Worm (Caenorhabditis elegans) whole organism, late embryonic: ENCODE measurements around the gene lag-1.

Experiments
- C08G9.2 ChIP-seq: sonication (generic microtip); optimal IDR thresholded peaks from 2 replicates; lab custom pipeline; 2016; ENCODE audit warnings: mild to moderate bottlenecking, missing genetic modification characterization, moderate library complexity, missing compliant biosample characterization
- K02D7.2 ChIP-seq: sonication (generic microtip); optimal IDR thresholded peaks from 2 replicates; lab custom pipeline; 2017; ENCODE audit warnings: mild to moderate bottlenecking, missing genetic modification characterization, missing compliant biosample characterization
- K09A11.1 ChIP-seq: sonication (generic microtip); optimal IDR thresholded peaks from 2 replicates; lab custom pipeline; 2017; ENCODE audit warnings: antibody characterized with exemption, mild to moderate bottlenecking, missing genetic modification characterization, missing compliant biosample characterization; ENCODE audit not compliant: insufficient read depth
- Y22D7AL.16 ChIP-seq: sonication (generic microtip); optimal IDR thresholded peaks from 2 replicates; lab custom pipeline; 2016; ENCODE audit warnings: missing genetic modification characterization, missing compliant biosample characterization
- ama-1 ChIP-seq: fragments of 150-350 bp; optimal IDR thresholded peaks from 2 replicates; lab custom pipeline; 2014
- ceh-14 ChIP-seq: sonication (generic microtip); optimal IDR thresholded peaks from 2 replicates; lab custom pipeline; 2016; ENCODE audit warnings: missing genotype, missing genetic modification characterization, missing compliant biosample characterization
- ceh-18 ChIP-seq: sonication (generic microtip); optimal IDR thresholded peaks from 2 replicates; lab custom pipeline; 2016; ENCODE audit warnings: missing genetic modification characterization, missing compliant biosample characterization
- ceh-19 ChIP-seq: fragments of 200-800 bp; sonication (Bioruptor generic); optimal IDR thresholded peaks from 2 replicates; lab custom pipeline; 2018; ENCODE audit warnings: mild to moderate bottlenecking, missing genetic modification characterization, missing compliant biosample characterization
- ceh-30 ChIP-seq: fragments of 150-350 bp; optimal IDR thresholded peaks from 2 replicates; lab custom pipeline; 2014; ENCODE audit warnings: missing biosample characterization, missing genetic modification characterization
- ceh-31 ChIP-seq: sonication (generic microtip); optimal IDR thresholded peaks from 2 replicates; lab custom pipeline; 2016; ENCODE audit warnings: missing genetic modification characterization, missing compliant biosample characterization
- ceh-34 ChIP-seq: sonication (generic microtip); optimal IDR thresholded peaks from 2 replicates; lab custom pipeline; 2016; ENCODE audit warnings: mild to moderate bottlenecking, missing genetic modification characterization, missing compliant biosample characterization
- che-1 ChIP-seq: sonication (generic microtip); optimal IDR thresholded peaks from 2 replicates; lab custom pipeline; 2016; ENCODE audit warnings: mild to moderate bottlenecking, missing genetic modification characterization, missing compliant biosample characterization
- dmd-4 ChIP-seq: sonication (generic microtip); optimal IDR thresholded peaks from 2 replicates; lab custom pipeline; 2016; ENCODE audit warnings: borderline replicate concordance, missing genetic modification characterization, missing compliant biosample characterization
- elt-2 ChIP-seq: sonication (generic microtip); optimal IDR thresholded peaks from 2 replicates; lab custom pipeline; 2016; ENCODE audit warnings: missing genetic modification reagents, missing genetic modification characterization, missing compliant biosample characterization
- elt-4 ChIP-seq: sonication (generic microtip); optimal IDR thresholded peaks from 2 replicates; lab custom pipeline; 2016; ENCODE audit warnings: missing genetic modification characterization, missing compliant biosample characterization
- ets-4 ChIP-seq: sonication (generic microtip); optimal IDR thresholded peaks from 2 replicates; lab custom pipeline; 2016; ENCODE audit warnings: missing genetic modification characterization, missing compliant biosample characterization
- fkh-10 ChIP-seq: fragments of 150-350 bp; optimal IDR thresholded peaks from 2 replicates; lab custom pipeline; 2014; ENCODE audit warnings: missing biosample characterization, missing genetic modification reagents, missing genetic modification characterization
- hlh-13 ChIP-seq: fragments of 200-800 bp; sonication (Bioruptor generic); optimal IDR thresholded peaks from 2 replicates; lab custom pipeline; 2018; ENCODE audit warnings: mild to moderate bottlenecking, missing genetic modification characterization, missing compliant biosample characterization
- hlh-15 ChIP-seq: sonication (generic microtip); optimal IDR thresholded peaks from 2 replicates; lab custom pipeline; 2016; ENCODE audit warnings: missing genetic modification characterization, missing compliant biosample characterization
- hlh-30 ChIP-seq: sonication (generic microtip); optimal IDR thresholded peaks from 2 replicates; lab custom pipeline; 2017; ENCODE audit warnings: antibody characterized with exemption, missing genetic modification characterization, missing compliant biosample characterization; ENCODE audit not compliant: insufficient read depth
- lin-11 ChIP-seq: fragments of 200-800 bp; sonication (Bioruptor generic); optimal IDR thresholded peaks from 2 replicates; lab custom pipeline; 2018; ENCODE audit warnings: mild to moderate bottlenecking, missing genetic modification characterization, missing compliant biosample characterization
- nfya-1 ChIP-seq: sonication (generic microtip); optimal IDR thresholded peaks from 2 replicates; lab custom pipeline; 2017; ENCODE audit warnings: missing genetic modification characterization, mild to moderate bottlenecking, missing compliant biosample characterization, antibody characterized with exemption, moderate library complexity
- nhr-11 ChIP-seq: fragments of 150-350 bp; optimal IDR thresholded peaks from 2 replicates; lab custom pipeline; 2014; ENCODE audit warnings: missing biosample characterization, missing genetic modification characterization
- syd-9 ChIP-seq: sonication (generic microtip); optimal IDR thresholded peaks from 2 replicates; lab custom pipeline; 2016; ENCODE audit warnings: mild to moderate bottlenecking, missing genetic modification characterization, moderate library complexity, missing compliant biosample characterization
- tbx-2 ChIP-seq: sonication (generic microtip); optimal IDR thresholded peaks from 2 replicates; lab custom pipeline; 2016; ENCODE audit warnings: missing genetic modification characterization, missing compliant biosample characterization
- unc-3 ChIP-seq, 2 experiments: fragments of 200-800 bp in 1 of 2; sonication (Bioruptor generic) in 1 of 2; sonication (generic microtip) in 1 of 2; conservative IDR thresholded peaks in 1 of 2; optimal IDR thresholded peaks in 1 of 2; 2 replicates each; pipeline versions ENCODE4 v1.3.6 to Lab custom; 2016 to 2022; ENCODE audit warnings: missing compliant biosample characterization in 2 of 2, missing genetic modification characterization in 2 of 2, missing genetic modification reagents in 1 of 2
- unc-42 ChIP-seq: sonication (generic microtip); optimal IDR thresholded peaks from 2 replicates; lab custom pipeline; 2016; ENCODE audit warnings: missing genotype, missing genetic modification characterization, missing compliant biosample characterization
- zip-5 ChIP-seq: sonication (generic microtip); optimal IDR thresholded peaks from 2 replicates; lab custom pipeline; 2016; ENCODE audit warnings: missing genetic modification characterization, missing compliant biosample characterization
- ztf-16 ChIP-seq: sonication (generic microtip); optimal IDR thresholded peaks from 2 replicates; lab custom pipeline; 2017; ENCODE audit warnings: missing genetic modification characterization, missing compliant biosample characterization

Gene lag-1

ce11 chrIV:6095357-6095858 is at the start of gene lag-1:
Gene lag-1 (plus strand): TSS chrIV:6095407.
- no peak for TF ChIP-seq ceh-19
- TF ChIP-seq dmd-4 (tag; lab: Kevin White, UChicago), result no peak
- no peak for TF ChIP-seq syd-9 (tag; lab: Kevin White, UChicago)
- TF ChIP-seq zip-5 (tag; lab: Kevin White, UChicago), result no peak
- TF ChIP-seq ceh-31 (tag; lab: Kevin White, UChicago), result no peak
- no peak for TF ChIP-seq lin-11 (tag; lab: Kevin White, UChicago)
- no peak for TF ChIP-seq hlh-30 (tag; lab: Kevin White, UChicago)
- no peak for TF ChIP-seq ztf-16
- no peak for TF ChIP-seq unc-3 (GFP tag; conservative IDR thresholded peaks at IDR 0.05; lab: Robert Waterston, UW)
- no peak for TF ChIP-seq unc-3 (tag; optimal IDR thresholded peaks at IDR 0.05; lab: Kevin White, UChicago)
- TF ChIP-seq unc-42 (tag; lab: Kevin White, UChicago), result no peak
- no peak for TF ChIP-seq elt-4 (tag; lab: Kevin White, UChicago)

- TF ChIP-seq ceh-18 (tag; lab: Kevin White, UChicago), result no peak
- TF ChIP-seq nhr-11, result no peak
- TF ChIP-seq unc-42 (tag; lab: Kevin White, UChicago), result peak; percentile 57
Measured at ce11 chrIV:6047164-6047727, 48.0 kb upstream of the lag-1 start.

- no peak for TF ChIP-seq C08G9.2 (tag; lab: Kevin White, UChicago)
- TF ChIP-seq ceh-31 (tag; lab: Kevin White, UChicago), result no peak
- peak; percentile 20 for TF ChIP-seq elt-2 (tag; lab: Kevin White, UChicago)
- TF ChIP-seq hlh-15 (tag; lab: Kevin White, UChicago), result no peak
- no peak for TF ChIP-seq ceh-30
Measured at ce11 chrIV:6048462-6048861, 46.7 kb upstream of the lag-1 start.

ce11 chrIV:6049062-6049461 is 46.1 kb upstream of the lag-1 start:
- TF ChIP-seq tbx-2 (tag; lab: Kevin White, UChicago), result no peak
- TF ChIP-seq che-1 (tag; lab: Kevin White, UChicago), result no peak
- TF ChIP-seq ceh-14 (tag; lab: Kevin White, UChicago), result no peak
- TF ChIP-seq fkh-10 (GFP tag; lab: Kevin White, UChicago), result no peak
- no peak for TF ChIP-seq K09A11.1 (tag; lab: Kevin White, UChicago)
- TF ChIP-seq ceh-19, result no peak

- TF ChIP-seq elt-2 (tag; lab: Kevin White, UChicago) (peak; percentile 15), ets-4 (tag; lab: Kevin White, UChicago) (no peak)
Measured at ce11 chrIV:6051884-6052283, 43.3 kb upstream of the lag-1 start.

- TF ChIP-seq ceh-31 (tag; lab: Kevin White, UChicago) (peak; percentile 23), ama-1 (lab: Kevin White, UChicago) (no peak), ceh-18 (tag; lab: Kevin White, UChicago) (peak; percentile 11), nfya-1 (tag; lab: Kevin White, UChicago) (peak; percentile 38), dmd-4 (tag; lab: Kevin White, UChicago) (no peak), hlh-13 (GFP tag; lab: Kevin White, UChicago) (no peak), ztf-16 (no peak), Y22D7AL.16 (tag; lab: Kevin White, UChicago) (no peak), ceh-34 (tag; lab: Kevin White, UChicago) (peak; percentile 47), K02D7.2 (tag; lab: Kevin White, UChicago) (no peak), hlh-30 (tag; lab: Kevin White, UChicago) (no peak)
Measured at ce11 chrIV:6053436-6053835, 41.8 kb upstream of the lag-1 start.
